Fruit fly (Drosophila melanogaster): Measurements from ENCODE around the gene rho.

Gene rho

DNA sequence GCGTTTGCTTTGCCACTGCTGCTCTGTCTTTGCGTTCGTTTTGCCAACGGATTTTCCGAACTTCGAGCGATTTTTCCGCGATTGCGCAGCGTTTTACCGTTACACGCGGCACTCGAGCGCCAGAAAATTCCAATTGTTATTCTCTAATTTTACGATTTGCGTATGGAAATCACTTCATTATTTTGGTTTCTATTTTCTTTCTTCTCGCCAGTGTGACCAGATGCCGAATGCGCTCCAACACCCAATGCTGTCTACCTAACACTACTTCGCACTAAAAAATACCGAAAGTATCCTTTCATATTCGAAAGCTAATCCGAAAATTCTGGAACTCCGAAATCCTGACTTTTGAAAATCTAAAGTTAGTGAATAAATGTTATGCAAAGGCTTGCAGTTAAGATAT, 32.8 kb downstream of the rho start, which contains the start of gene CG12084 (continued):
- no peak for TF ChIP-seq slou (GFP tag; optimal IDR thresholded peaks at IDR 0.05)
- peak in 1 of 2 experiments; percentile 29 for TF ChIP-seq Pdp1 (GFP tag; optimal IDR thresholded peaks at IDR 0.05)
- TF ChIP-seq ERR (GFP tag; optimal IDR thresholded peaks at IDR 0.05): no peak
- TF ChIP-seq CG4617 (GFP tag; optimal IDR thresholded peaks at IDR 0.05; ENCODE audit: borderline replicate concordance): peak; percentile 89
- no peak for TF ChIP-seq ab (GFP tag; optimal IDR thresholded peaks at IDR 0.05)
- peak; percentile 86 for TF ChIP-seq YL-1 (GFP tag; optimal IDR thresholded peaks at IDR 0.05)
- TF ChIP-seq CG12659 (GFP tag; optimal IDR thresholded peaks at IDR 0.05): peak; percentile 42
- peak; percentile 36 for TF ChIP-seq E2f2 (GFP tag; IDR thresholded peaks at IDR 0.05)
- TF ChIP-seq MESR4 (GFP tag; optimal IDR thresholded peaks at IDR 0.05): peak; percentile 85
- TF ChIP-seq CG12769 (tag; optimal IDR thresholded peaks at IDR 0.05): no peak
- peak; percentile 21 for TF ChIP-seq Sry-δ (GFP tag; optimal IDR thresholded peaks at IDR 0.05)
- no peak for TF ChIP-seq CG18764 (GFP tag; optimal IDR thresholded peaks at IDR 0.05)
- peak; percentile 38 for TF ChIP-seq Lhr (GFP tag; optimal IDR thresholded peaks at IDR 0.05)
- TF ChIP-seq trem (tag; optimal IDR thresholded peaks at IDR 0.05): peak; percentile 59
- TF ChIP-seq Med (GFP tag): peak; percentile 21
- TF ChIP-seq Elba2 (GFP tag; optimal IDR thresholded peaks at IDR 0.05): peak; percentile 82
- peak; percentile 46; the same call in 1 of the 2 replicates for TF ChIP-seq CG13287 (GFP tag; IDR thresholded peaks at IDR 0.05; ENCODE audit: partially characterized antibody)
- TF ChIP-seq vfl (GFP tag; optimal IDR thresholded peaks at IDR 0.05): peak; percentile 2
- peak; percentile 72 for TF ChIP-seq CG15514 (GFP tag; optimal IDR thresholded peaks at IDR 0.05)

- TF ChIP-seq sens (GFP tag) (peak; percentile 14), Dref (GFP tag; IDR thresholded peaks at IDR 0.05) (peak; percentile 92), CG7372 (GFP tag; IDR thresholded peaks at IDR 0.05) (no peak), Dbx (GFP tag; IDR thresholded peaks at IDR 0.05) (no peak), zf30C (GFP tag; optimal IDR thresholded peaks at IDR 0.05) (no peak), ci (GFP tag; IDR thresholded peaks at IDR 0.05) (peak; percentile 40; the same call in 1 of the 3 replicates), ken (GFP tag; IDR thresholded peaks at IDR 0.05) (no peak), Hmx (GFP tag; optimal IDR thresholded peaks at IDR 0.05) (no peak), dan (GFP tag; IDR thresholded peaks at IDR 0.05) (no peak), CG12236 (GFP tag; optimal IDR thresholded peaks at IDR 0.05) (no peak), CG2116 (GFP tag; optimal IDR thresholded peaks at IDR 0.05) (peak; percentile 66), run (tag; optimal IDR thresholded peaks at IDR 0.05) (no peak), pfk (GFP tag; optimal IDR thresholded peaks at IDR 0.05) (peak; percentile 14), Oli (tag; optimal IDR thresholded peaks at IDR 0.05) (no peak), NC2β (GFP tag; optimal IDR thresholded peaks at IDR 0.05) (peak; percentile 7), ap (GFP tag; IDR thresholded peaks at IDR 0.05) (no peak), Hand (GFP tag; optimal IDR thresholded peaks at IDR 0.05) (no peak), mld (GFP tag; IDR thresholded peaks at IDR 0.05; ENCODE audit: partially characterized antibody) (peak; percentile 9; the same call in 1 of the 3 replicates), wor (GFP tag; IDR thresholded peaks at IDR 0.05) (no peak), CG14667 (GFP tag; IDR thresholded peaks at IDR 0.05) (no peak), Blimp-1 (GFP tag; optimal IDR thresholded peaks at IDR 0.05) (no peak), tgo (GFP tag; IDR thresholded peaks at IDR 0.05) (no peak), z (GFP tag; IDR thresholded peaks at IDR 0.05) (no peak), sd (tag; optimal IDR thresholded peaks at IDR 0.05) (no peak), nerfin-1 (tag; optimal IDR thresholded peaks at IDR 0.05) (no peak), cad (GFP tag; optimal IDR thresholded peaks at IDR 0.05) (no peak), ewg (GFP tag; optimal IDR thresholded peaks at IDR 0.05) (no peak), Myb (GFP tag; optimal IDR thresholded peaks at IDR 0.05) (peak; percentile 82), zfh1 (GFP tag; IDR thresholded peaks at IDR 0.05) (no peak), CG8388 (GFP tag; optimal IDR thresholded peaks at IDR 0.05) (no peak), Sin3A (optimal IDR thresholded peaks at IDR 0.05) (peak; percentile 6)
These were observed 38.7 kb downstream of the rho start, which contains the start of the genes hfp and Psa for dm6 chr3L:1502086-1502893. Gene hfp, minus strand, starts transcription at chr3L:1502590. Gene Psa, plus strand, starts transcription at chr3L:1502843.
